Worm (Caenorhabditis elegans): Measurements from ENCODE around the gene C38D9.8.
"Not testable (repeated sequence)": the region's sequence is repeated elsewhere in the genome, so short reads cannot be mapped to it uniquely, and the experiment has no call there.

C38D9.8 gene

DNA sequence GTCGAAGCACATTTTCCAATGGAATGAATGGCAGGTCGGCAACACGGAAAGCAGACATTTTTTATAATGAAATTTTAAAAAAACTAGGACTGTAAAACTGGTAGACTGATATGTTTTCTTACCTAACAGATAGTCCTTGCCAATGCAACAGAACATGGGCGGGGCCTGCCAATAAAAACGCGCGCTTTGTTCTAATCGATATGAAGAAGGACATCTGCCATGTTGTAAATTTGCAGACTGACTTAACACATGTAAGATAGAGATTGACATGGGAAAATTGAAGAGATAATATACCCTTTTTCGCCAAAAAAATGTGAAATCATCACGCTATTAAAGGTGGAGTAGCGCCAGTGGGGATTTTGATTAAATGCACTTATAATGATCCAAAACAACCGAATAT, at the start of gene C38D9.8:
Gene C38D9.8, minus strand, starts transcription at position 101 of the 400 bp plus-strand sequence.
- TF ChIP-seq tra-4 (tag; optimal IDR thresholded peaks at IDR 0.05) (no peak), hnd-1 (tag; optimal IDR thresholded peaks at IDR 0.05) (no peak), scrt-1 (GFP tag; IDR thresholded peaks at IDR 0.05) (no peak), ama-1 (optimal IDR thresholded peaks at IDR 0.05) (no peak), hmbx-1 (tag; optimal IDR thresholded peaks at IDR 0.05) (no peak)

DNA sequence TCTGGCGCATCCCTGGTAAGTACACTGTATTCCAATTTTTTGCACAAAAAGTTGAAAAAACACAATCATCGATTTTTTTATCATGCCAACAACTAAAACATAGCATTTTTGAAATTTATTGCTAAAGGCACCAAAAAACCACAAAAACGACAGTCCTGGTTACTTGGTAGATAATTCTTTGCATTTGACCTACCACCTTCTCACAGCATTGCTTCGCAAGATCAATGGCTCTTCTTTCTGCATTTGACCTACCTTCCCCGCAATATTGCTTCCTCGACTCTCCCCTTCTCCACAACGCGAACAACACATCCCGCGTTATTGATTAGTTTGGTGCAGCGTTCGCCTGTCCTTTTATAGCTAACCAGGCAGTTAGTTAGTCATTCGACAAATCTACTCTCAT, 48.9 kb upstream of the C38D9.8 start, which contains the start of gene ztf-25:
Gene ztf-25, plus strand, starts transcription at position 301 of the 400 bp plus-strand sequence.
- TF ChIP-seq aly-1 (tag; optimal IDR thresholded peaks at IDR 0.05) (no peak), ceh-36 (tag; optimal IDR thresholded peaks at IDR 0.05) (no peak), tbx-37 (GFP tag; conservative IDR thresholded peaks at IDR 0.05) (no peak), ceh-13 (GFP tag; optimal IDR thresholded peaks at IDR 0.05) (no peak), F13C5.2 (tag; optimal IDR thresholded peaks at IDR 0.05) (no peak), hnd-1 (tag; optimal IDR thresholded peaks at IDR 0.05) (no peak), tra-4 (tag; optimal IDR thresholded peaks at IDR 0.05) (no peak), tbx-11 (GFP tag; IDR thresholded peaks at IDR 0.05) (no peak), sea-1 (GFP tag; conservative IDR thresholded peaks at IDR 0.05) (no peak), hmg-4 (GFP tag; optimal IDR thresholded peaks at IDR 0.05) (no peak), ama-1 (optimal IDR thresholded peaks at IDR 0.05) (no peak), ets-7 (tag; optimal IDR thresholded peaks at IDR 0.05) (no peak)

DNA sequence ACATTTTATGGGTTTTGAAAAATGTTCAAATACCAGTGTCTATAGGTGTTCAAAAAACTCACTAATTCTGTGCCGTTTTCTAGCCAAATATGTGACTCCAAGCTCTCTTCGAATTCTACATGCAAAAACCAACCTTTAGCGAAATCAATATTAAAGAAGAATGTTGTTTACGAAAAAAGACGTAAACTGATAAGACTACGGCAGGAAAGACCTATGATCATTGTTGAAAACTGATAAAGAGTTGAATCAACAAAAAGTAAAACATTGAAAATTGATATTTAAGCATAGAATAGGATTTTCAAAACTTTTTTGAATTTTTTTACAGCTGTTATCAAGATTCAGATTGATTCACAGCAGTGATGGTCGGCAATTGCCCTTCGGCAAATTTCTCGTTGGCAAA, 46.2 kb upstream of the C38D9.8 start, which contains the start of gene Y6G8.2:
Gene Y6G8.2, minus strand, starts transcription at position 147 of the 400 bp plus-strand sequence.
- TF ChIP-seq ets-7 (tag; optimal IDR thresholded peaks at IDR 0.05), result no peak

DNA sequence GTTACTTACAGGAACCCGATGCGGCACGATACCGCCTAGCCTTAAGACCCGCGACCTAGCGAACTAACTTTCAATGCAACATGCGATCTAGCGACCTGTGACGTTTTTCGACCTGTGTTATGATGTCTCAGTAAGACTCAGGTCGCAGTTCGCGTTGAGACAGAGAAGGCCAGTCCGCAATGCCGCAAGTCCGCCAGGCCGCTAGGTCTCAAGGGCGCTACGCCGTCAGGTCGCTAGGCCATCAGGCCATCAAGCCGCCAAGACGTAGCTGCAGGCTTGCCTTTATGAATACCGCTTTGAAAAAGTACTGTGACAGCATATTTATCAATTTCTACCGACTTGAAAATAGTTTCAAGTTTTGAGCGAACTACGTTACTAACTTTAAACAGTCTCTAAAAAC, 43.0 kb upstream of the C38D9.8 start:
- no peak for TF ChIP-seq hmbx-1 (tag; optimal IDR thresholded peaks at IDR 0.05)

DNA sequence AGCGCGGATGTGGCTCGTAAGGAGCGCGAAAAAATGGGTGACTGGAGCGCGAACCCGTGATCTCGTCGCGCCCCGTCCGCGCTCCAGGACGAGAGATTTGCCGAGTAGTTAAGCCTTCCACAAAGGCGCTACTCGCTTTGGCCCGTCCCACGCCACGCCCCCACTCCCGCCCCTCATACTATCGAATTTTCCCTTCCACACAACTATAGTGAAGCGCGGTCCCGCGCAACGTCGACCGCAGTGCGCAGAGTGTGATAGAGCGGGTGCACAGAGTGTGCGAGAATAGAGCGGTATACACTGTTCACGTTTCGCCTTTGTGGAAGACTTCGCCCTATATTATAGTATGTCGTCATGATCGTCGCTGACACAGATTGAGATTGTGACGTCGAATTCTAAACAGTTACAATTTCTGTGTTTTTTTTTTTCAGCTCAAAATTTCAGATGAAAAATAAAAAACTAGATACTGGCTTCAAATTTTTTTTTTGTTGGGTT, 31.7 kb upstream of the C38D9.8 start, which contains the start of gene fbxa-133:
Gene fbxa-133, plus strand, starts transcription at position 442 of the 492 bp plus-strand sequence.
- not testable (repeated sequence) for TF ChIP-seq B0310.2 (tag; optimal IDR thresholded peaks at IDR 0.05); pes-1 (GFP tag; IDR thresholded peaks at IDR 0.05); scrt-1 (GFP tag; IDR thresholded peaks at IDR 0.05)

DNA sequence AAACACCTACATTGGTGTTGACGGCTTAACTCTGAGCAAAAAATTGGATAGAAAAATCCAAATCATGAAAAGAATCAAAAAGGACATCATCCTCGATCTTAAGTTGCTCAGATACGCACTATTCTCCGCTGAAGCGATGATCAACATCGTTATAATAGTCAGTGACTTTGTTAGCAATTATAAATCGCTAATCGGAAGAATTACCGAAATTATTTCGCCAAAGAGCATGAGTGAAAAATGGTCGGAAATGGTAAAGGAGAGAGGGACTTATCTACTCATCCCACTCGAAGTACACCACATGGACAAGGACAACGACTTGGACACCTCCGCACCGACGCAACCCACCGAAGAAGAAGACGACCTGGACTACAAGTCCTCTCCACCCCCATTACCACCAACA, 27.4 kb upstream of the C38D9.8 start:
- TF ChIP-seq pes-1 (GFP tag; IDR thresholded peaks at IDR 0.05), result no peak
- no peak for TF ChIP-seq aly-1 (tag; optimal IDR thresholded peaks at IDR 0.05)
- TF ChIP-seq scrt-1 (GFP tag; IDR thresholded peaks at IDR 0.05), result no peak
- no peak for TF ChIP-seq B0310.2 (tag; optimal IDR thresholded peaks at IDR 0.05)
- TF ChIP-seq hmbx-1 (tag; optimal IDR thresholded peaks at IDR 0.05), result no peak
- TF ChIP-seq F13C5.2 (tag; optimal IDR thresholded peaks at IDR 0.05), result no peak
- no peak for TF ChIP-seq hnd-1 (tag; optimal IDR thresholded peaks at IDR 0.05)
- no peak for TF ChIP-seq ets-7 (tag; optimal IDR thresholded peaks at IDR 0.05)
- TF ChIP-seq tbx-37 (GFP tag; conservative IDR thresholded peaks at IDR 0.05), result no peak

DNA sequence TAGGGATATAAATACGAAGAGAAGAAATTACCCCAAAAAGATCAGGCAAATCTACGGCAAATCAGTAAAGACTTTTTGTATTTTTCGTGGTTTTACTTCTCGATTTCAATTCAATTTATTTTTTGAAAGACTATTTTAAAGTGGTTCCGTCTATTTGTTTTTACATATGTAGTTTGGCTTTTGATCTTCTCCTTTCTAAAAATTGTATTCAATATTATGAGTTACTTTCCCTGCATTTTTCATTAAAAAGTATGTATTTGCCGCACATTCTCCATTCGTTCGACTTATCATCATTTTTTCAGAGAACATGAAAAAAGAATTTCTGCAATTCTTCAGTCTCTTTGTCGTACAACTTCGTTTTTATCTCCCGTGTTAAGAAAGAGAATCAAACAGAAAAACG, 14.2 kb upstream of the C38D9.8 start, which contains the start of gene C38D9.2:
Gene C38D9.2, plus strand, starts transcription at position 301 of the 400 bp plus-strand sequence.
- TF ChIP-seq flt-1 (GFP tag; IDR thresholded peaks at IDR 0.05) (no peak), ets-7 (tag; optimal IDR thresholded peaks at IDR 0.05) (no peak), ama-1 (optimal IDR thresholded peaks at IDR 0.05) (no peak), aly-1 (tag; optimal IDR thresholded peaks at IDR 0.05) (no peak), scrt-1 (GFP tag; IDR thresholded peaks at IDR 0.05) (no peak), tbx-11 (GFP tag; IDR thresholded peaks at IDR 0.05) (no peak)

DNA sequence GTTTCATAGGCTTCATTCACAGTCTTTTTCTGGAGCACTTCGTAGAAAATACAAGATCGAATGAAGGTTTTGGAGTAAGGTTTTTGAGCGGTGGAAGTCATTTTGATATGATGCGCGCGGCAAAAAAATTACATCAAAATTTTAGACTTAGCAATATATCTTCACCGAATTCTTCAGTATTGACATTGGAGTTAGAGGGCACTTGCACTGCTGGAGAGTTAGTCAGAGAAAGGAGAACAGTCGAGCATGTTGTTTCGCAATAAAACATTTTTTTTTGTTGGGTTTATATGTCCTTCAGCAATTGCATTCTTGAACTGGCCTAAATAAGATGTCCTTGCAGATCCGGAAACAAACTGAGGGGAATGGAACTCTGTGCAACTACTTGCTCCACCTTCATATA, 13.2 kb upstream of the C38D9.8 start, which contains the start of gene fbxa-171:
Gene fbxa-171, minus strand, starts transcription at position 101 of the 400 bp plus-strand sequence.
- TF ChIP-seq ceh-13 (GFP tag; optimal IDR thresholded peaks at IDR 0.05) (no peak), hmg-4 (GFP tag; optimal IDR thresholded peaks at IDR 0.05) (no peak)

DNA sequence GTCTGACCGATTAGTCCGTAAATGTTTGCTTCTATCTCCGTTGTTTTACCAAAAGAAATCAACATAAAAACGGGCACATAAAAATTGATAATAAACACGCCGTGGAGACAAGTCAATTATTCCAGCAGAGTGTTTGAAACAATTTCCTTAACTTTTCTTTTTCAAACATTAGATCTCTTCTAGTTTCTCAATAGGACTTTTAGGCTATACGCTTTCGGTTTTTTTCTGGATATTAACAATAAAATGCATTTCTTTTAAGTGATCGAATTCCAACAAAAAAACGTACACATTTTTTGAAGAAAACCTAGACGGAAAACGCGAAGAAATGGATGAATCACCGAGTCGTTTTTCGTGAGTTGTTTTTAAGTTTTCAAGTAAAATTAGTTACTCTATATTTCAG, 6.3 kb upstream of the C38D9.8 start, which contains the start of gene fbxa-172:
Gene fbxa-172, plus strand, starts transcription at position 301 of the 400 bp plus-strand sequence.
- TF ChIP-seq flt-1 (GFP tag; IDR thresholded peaks at IDR 0.05) (no peak), B0310.2 (tag; optimal IDR thresholded peaks at IDR 0.05) (no peak)

DNA sequence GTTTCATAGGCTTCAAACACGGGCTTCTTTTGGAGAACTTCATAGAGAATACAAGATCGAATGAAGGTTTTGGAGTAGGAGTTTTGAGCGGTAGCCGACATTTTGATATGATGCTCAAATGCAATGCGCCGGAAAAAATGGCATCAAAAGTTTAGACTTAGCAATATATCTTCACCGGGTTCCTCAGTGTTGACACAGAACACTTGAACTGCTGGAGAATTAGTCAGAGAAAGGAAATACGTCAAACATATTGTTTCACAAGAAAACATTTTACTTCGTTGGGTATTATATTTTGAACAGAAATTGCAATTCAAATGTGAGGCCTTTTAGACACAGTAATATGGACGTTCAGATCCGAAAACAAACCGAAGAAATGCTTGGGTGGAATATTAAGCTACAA, 5.7 kb upstream of the C38D9.8 start, which contains the start of gene fbxa-174:
Gene fbxa-174, minus strand, starts transcription at position 101 of the 400 bp plus-strand sequence.
- TF ChIP-seq scrt-1 (GFP tag; IDR thresholded peaks at IDR 0.05), result no peak
- no peak for TF ChIP-seq ama-1 (optimal IDR thresholded peaks at IDR 0.05)
- TF ChIP-seq ceh-36 (tag; optimal IDR thresholded peaks at IDR 0.05), result no peak
- TF ChIP-seq B0310.2 (tag; optimal IDR thresholded peaks at IDR 0.05), result no peak
- TF ChIP-seq aly-1 (tag; optimal IDR thresholded peaks at IDR 0.05), result no peak
- TF ChIP-seq ceh-13 (GFP tag; optimal IDR thresholded peaks at IDR 0.05), result no peak
- TF ChIP-seq tbx-37 (GFP tag; conservative IDR thresholded peaks at IDR 0.05), result no peak
- no peak for TF ChIP-seq F13C5.2 (tag; optimal IDR thresholded peaks at IDR 0.05)
- TF ChIP-seq hmg-4 (GFP tag; optimal IDR thresholded peaks at IDR 0.05), result no peak
- TF ChIP-seq tbx-11 (GFP tag; IDR thresholded peaks at IDR 0.05), result no peak
- TF ChIP-seq hmbx-1 (tag; optimal IDR thresholded peaks at IDR 0.05), result no peak
- no peak for TF ChIP-seq tra-4 (tag; optimal IDR thresholded peaks at IDR 0.05)
- no peak for TF ChIP-seq pes-1 (GFP tag; IDR thresholded peaks at IDR 0.05)
- no peak for TF ChIP-seq sea-1 (GFP tag; conservative IDR thresholded peaks at IDR 0.05)
- TF ChIP-seq hnd-1 (tag; optimal IDR thresholded peaks at IDR 0.05), result no peak
- TF ChIP-seq ets-7 (tag; optimal IDR thresholded peaks at IDR 0.05), result no peak
- no peak for TF ChIP-seq flt-1 (GFP tag; IDR thresholded peaks at IDR 0.05)

Measured in whole organism, early embryonic.